Worm (Caenorhabditis elegans): Measurements from ENCODE around the gene T19D2.13.

T19D2.13 gene

ce11 chrX:3969980-3970403 lies 27.8 kb upstream of the T19D2.13 start (continued):
- TF ChIP-seq K12H6.12 (tag; optimal IDR thresholded peaks at IDR 0.05) (peak; percentile 43), egl-18 (GFP tag; IDR thresholded peaks at IDR 0.05) (0 out of 2 replicates have a peak, but pooled peaks have one; percentile 70), B0336.3 (GFP tag; IDR thresholded peaks at IDR 0.05) (peak; percentile 70), lsy-27 (tag; optimal IDR thresholded peaks at IDR 0.05; ENCODE audit: borderline replicate concordance, insufficient read depth) (peak; percentile 38), nfya-1 (tag; optimal IDR thresholded peaks at IDR 0.05; ENCODE audit: borderline replicate concordance, insufficient read depth) (no peak), F55B11.4 (tag; optimal IDR thresholded peaks at IDR 0.05; ENCODE audit: borderline replicate concordance, insufficient read depth) (no peak), ceh-100 (GFP tag; IDR thresholded peaks at IDR 0.05) (peak; percentile 29; the same call in 1 of the 2 replicates), tbp1 (GFP tag; optimal IDR thresholded peaks at IDR 0.05) (peak; percentile 93), egrh-3 (GFP tag; IDR thresholded peaks at IDR 0.05) (peak; percentile 36), Y56A3A.18 (GFP tag; IDR thresholded peaks at IDR 0.05) (peak; percentile 88), ztf-26 (tag; optimal IDR thresholded peaks at IDR 0.05) (peak; percentile 68), tlf-1 (GFP tag; optimal IDR thresholded peaks at IDR 0.05) (peak; percentile 33), dox-1 (GFP tag; IDR thresholded peaks at IDR 0.05) (peak; percentile 94), hsf-1 (GFP tag; IDR thresholded peaks at IDR 0.05) (peak; percentile 52; the same call in 1 of the 2 replicates), ceh-91 (GFP tag; IDR thresholded peaks at IDR 0.05) (peak; percentile 55), lin-35 (GFP tag; optimal IDR thresholded peaks at IDR 0.05) (peak in 1 of 3 experiments; percentile 63)

- TF ChIP-seq attf-5 (GFP tag; optimal IDR thresholded peaks at IDR 0.05) (no peak), tbp1 (GFP tag; optimal IDR thresholded peaks at IDR 0.05) (peak; percentile 91), somi-1 (GFP tag; optimal IDR thresholded peaks at IDR 0.05) (no peak), attf-6 (GFP tag; IDR thresholded peaks at IDR 0.05) (0 out of 2 replicates have a peak, but pooled peaks have one; percentile 31), F52B5.7 (tag; optimal IDR thresholded peaks at IDR 0.05) (peak; percentile 33), zim-3 (tag; optimal IDR thresholded peaks at IDR 0.05) (peak; percentile 26), ceh-27 (GFP tag; optimal IDR thresholded peaks at IDR 0.05) (peak; percentile 39), nfyb-1 (GFP tag; IDR thresholded peaks at IDR 0.05) (peak; percentile 41; the same call in 1 of the 2 replicates), snpc-3.4 (tag; optimal IDR thresholded peaks at IDR 0.05) (peak; percentile 70), mcd-1 (GFP tag; IDR thresholded peaks at IDR 0.05) (0 out of 2 replicates have a peak, but pooled peaks have one; percentile 18), Y56A3A.18 (GFP tag; IDR thresholded peaks at IDR 0.05) (peak; percentile 64; the same call in 1 of the 2 replicates), lir-1 (GFP tag; conservative IDR thresholded peaks at IDR 0.05) (peak; percentile 33; the same call in 1 of the 2 replicates), let-607 (tag; optimal IDR thresholded peaks at IDR 0.05) (no peak), madf-10 (tag; optimal IDR thresholded peaks at IDR 0.05) (no peak), pha-4 (tag; optimal IDR thresholded peaks at IDR 0.05) (no peak), B0261.1 (tag; optimal IDR thresholded peaks at IDR 0.05) (peak; percentile 41), B0336.3 (GFP tag; IDR thresholded peaks at IDR 0.05) (no peak), mxl-1 (tag; optimal IDR thresholded peaks at IDR 0.05) (peak; percentile 70), die-1 (tag; optimal IDR thresholded peaks at IDR 0.05) (peak; percentile 41), hmg-1.2 (GFP tag; IDR thresholded peaks at IDR 0.05) (peak; percentile 67), Y95B8A.8 (GFP tag; IDR thresholded peaks at IDR 0.05) (no peak), rpc-1 (optimal IDR thresholded peaks at IDR 0.05) (peak; percentile 74), rpc-1 (tag; optimal IDR thresholded peaks at IDR 0.05) (peak; percentile 77), F55B11.4 (tag; optimal IDR thresholded peaks at IDR 0.05; ENCODE audit: borderline replicate concordance, insufficient read depth) (peak; percentile 8), lin-54 (GFP tag; optimal IDR thresholded peaks at IDR 0.05) (peak; percentile 10), C06A6.2 (GFP tag; conservative IDR thresholded peaks at IDR 0.05) (0 out of 2 replicates have a peak, but pooled peaks have one; percentile 33), aptf-3 (GFP tag; IDR thresholded peaks at IDR 0.05) (0 out of 2 replicates have a peak, but pooled peaks have one; percentile 31), Y53F4B.3 (GFP tag; IDR thresholded peaks at IDR 0.05) (no peak), ztf-18 (tag; optimal IDR thresholded peaks at IDR 0.05) (no peak), K12H6.12 (tag; optimal IDR thresholded peaks at IDR 0.05) (no peak), nfya-1 (tag; optimal IDR thresholded peaks at IDR 0.05; ENCODE audit: borderline replicate concordance, insufficient read depth) (no peak), snpc-1.3 (tag; optimal IDR thresholded peaks at IDR 0.05; ENCODE audit: insufficient read depth) (peak; percentile 33), sptf-2 (GFP tag; optimal IDR thresholded peaks at IDR 0.05) (no peak), ztf-6 (GFP tag; IDR thresholded peaks at IDR 0.05) (0 out of 2 replicates have a peak, but pooled peaks have one; percentile 29), F37B4.10 (GFP tag; IDR thresholded peaks at IDR 0.05) (0 out of 2 replicates have a peak, but pooled peaks have one; percentile 70)
These were observed 27.2 kb upstream of the T19D2.13 start for ce11 chrX:3969353-3969752.

Measured in whole organism, young adult.